Worm (Caenorhabditis elegans) whole organism, L4 larva: ENCODE measurements around the gene ceh-43.

Experiments
- D1046.2 ChIP-seq: fragments of 200-800 bp; sonication (Bioruptor generic); IDR thresholded peaks from 2 replicates; pipeline ENCODE4 v1.3.6; 2022; ENCODE audit warnings: missing genetic modification characterization, missing compliant biosample characterization
- F10B5.3 ChIP-seq: sonication (generic microtip); optimal IDR thresholded peaks from 2 replicates; lab custom pipeline; 2016; ENCODE audit warnings: mild to moderate bottlenecking, missing genetic modification characterization, missing compliant biosample characterization
- F37D6.2 ChIP-seq: sonication (generic microtip); optimal IDR thresholded peaks from 2 replicates; lab custom pipeline; 2016; ENCODE audit warnings: mild to moderate bottlenecking, missing genetic modification characterization, missing compliant biosample characterization
- F44E2.7 ChIP-seq: fragments of 200-800 bp; sonication (Bioruptor generic); IDR thresholded peaks from 2 replicates; pipeline ENCODE4 v2.1.2; 2022; ENCODE audit warnings: missing genetic modification characterization, missing compliant biosample characterization
- F49E8.2 ChIP-seq: sonication (generic microtip); optimal IDR thresholded peaks from 2 replicates; lab custom pipeline; 2016; ENCODE audit warnings: missing compliant biosample characterization, mild to moderate bottlenecking, missing genetic modification characterization, borderline replicate concordance
- T20F7.1 ChIP-seq: fragments of 200-800 bp; sonication (Bioruptor generic); optimal IDR thresholded peaks from 2 replicates; lab custom pipeline; 2018; ENCODE audit warnings: mild to moderate bottlenecking, missing genetic modification characterization, missing compliant biosample characterization
- T26A8.4 ChIP-seq: fragments of 200-800 bp; sonication (Bioruptor generic); IDR thresholded peaks from 2 replicates; pipeline ENCODE4 v1.3.6; 2022; ENCODE audit warnings: missing genetic modification characterization, missing compliant biosample characterization
- Y105C5A.15 ChIP-seq: fragments of 200-800 bp; sonication (Bioruptor generic); IDR thresholded peaks from 2 replicates; pipeline ENCODE4 v1.3.6; 2022; ENCODE audit warnings: missing genetic modification characterization, missing compliant biosample characterization
- Y48G9A.11 ChIP-seq: fragments of 200-800 bp; sonication (Bioruptor generic); IDR thresholded peaks from 2 replicates; pipeline ENCODE4 v1.3.6; 2022; ENCODE audit warnings: missing genetic modification reagents, missing genetic modification characterization, missing compliant biosample characterization
- Y5F2A.4 ChIP-seq: fragments of 200-800 bp; sonication (Bioruptor generic); optimal IDR thresholded peaks from 2 replicates; lab custom pipeline; 2018; ENCODE audit warnings: mild to moderate bottlenecking, missing genetic modification characterization, missing compliant biosample characterization
- ZK337.2 ChIP-seq: fragments of 200-800 bp; sonication (Bioruptor generic); IDR thresholded peaks from 2 replicates; pipeline ENCODE4 v1.3.6; 2022; ENCODE audit warnings: missing genetic modification reagents, missing genetic modification characterization, missing compliant biosample characterization
- arid-1 ChIP-seq: fragments of 200-800 bp; sonication (Bioruptor generic); conservative IDR thresholded peaks from 2 replicates; pipeline ENCODE4 v1.3.6; 2022; ENCODE audit warnings: missing genetic modification reagents, missing genetic modification characterization, missing compliant biosample characterization
- ces-1 ChIP-seq: fragments of 150-350 bp; sonication (generic microtip); optimal IDR thresholded peaks from 4 replicates; lab custom pipeline; 2014; ENCODE audit warnings: missing biosample characterization, missing genetic modification reagents, missing genetic modification characterization
- daf-12 ChIP-seq: fragments of 150-350 bp; optimal IDR thresholded peaks from 2 replicates; lab custom pipeline; 2014; ENCODE audit warnings: missing biosample characterization, missing genetic modification reagents, missing genetic modification characterization
- daf-19 ChIP-seq: fragments of 200-800 bp; sonication (Bioruptor generic); conservative IDR thresholded peaks from 2 replicates; pipeline ENCODE4 v1.3.6; 2022; ENCODE audit warnings: missing genetic modification characterization, missing compliant biosample characterization
- daf-8 ChIP-seq: fragments of 200-800 bp; sonication (Bioruptor generic); IDR thresholded peaks from 2 replicates; pipeline ENCODE4 v1.3.6; 2022; ENCODE audit warnings: missing genetic modification characterization, missing compliant biosample characterization
- dmd-6 ChIP-seq: fragments of 200-800 bp; sonication (Bioruptor generic); IDR thresholded peaks from 2 replicates; pipeline ENCODE4 v1.3.6; 2022; ENCODE audit warnings: missing genetic modification reagents, missing genetic modification characterization, missing compliant biosample characterization
- dmd-8 ChIP-seq: fragments of 200-800 bp; sonication (Bioruptor generic); IDR thresholded peaks from 2 replicates; pipeline ENCODE4 v1.3.6; 2022; ENCODE audit warnings: missing genetic modification characterization, missing compliant biosample characterization
- dmd-9 ChIP-seq: fragments of 200-800 bp; sonication (Bioruptor generic); IDR thresholded peaks from 2 replicates; pipeline ENCODE4 v1.3.6; 2022; ENCODE audit warnings: missing genetic modification reagents, missing genetic modification characterization, missing compliant biosample characterization
- dpl-1 ChIP-seq: fragments of 150-350 bp; optimal IDR thresholded peaks from 2 replicates; lab custom pipeline; 2014; ENCODE audit warnings: missing biosample characterization, missing genetic modification reagents, missing genetic modification characterization
- duxl-1 ChIP-seq: sonication (generic microtip); optimal IDR thresholded peaks from 2 replicates; lab custom pipeline; 2016; ENCODE audit warnings: mild to moderate bottlenecking, missing genetic modification characterization, moderate library complexity, missing compliant biosample characterization; ENCODE audit not compliant: poor library complexity
- egl-27 ChIP-seq: sonication (generic microtip); optimal IDR thresholded peaks from 3 replicates; lab custom pipeline; 2017; ENCODE audit warnings: missing biosample characterization, missing genetic modification reagents, missing genetic modification characterization
- egl-43 ChIP-seq: fragments of 200-800 bp; sonication (Bioruptor generic); IDR thresholded peaks from 2 replicates; pipeline ENCODE4 v1.3.6; 2022; ENCODE audit warnings: missing genetic modification reagents, missing genetic modification characterization, missing compliant biosample characterization
- gei-8 ChIP-seq: fragments of 200-800 bp; sonication (Bioruptor generic); optimal IDR thresholded peaks from 2 replicates; lab custom pipeline; 2018; ENCODE audit warnings: mild to moderate bottlenecking, missing genetic modification characterization, missing compliant biosample characterization
- hlh-11 ChIP-seq: fragments of 200-800 bp; sonication (Bioruptor generic); optimal IDR thresholded peaks from 2 replicates; lab custom pipeline; 2018; ENCODE audit warnings: mild to moderate bottlenecking, missing genetic modification characterization, missing compliant biosample characterization
- lim-7 ChIP-seq: fragments of 200-800 bp; sonication (Bioruptor generic); IDR thresholded peaks from 2 replicates; pipeline ENCODE4 v1.3.6; 2022; ENCODE audit warnings: missing genetic modification characterization, missing compliant biosample characterization
- lin-13 ChIP-seq: fragments of 150-350 bp; optimal IDR thresholded peaks from 2 replicates; lab custom pipeline; 2014; ENCODE audit warnings: missing biosample characterization, missing genetic modification reagents, missing genetic modification characterization
- mdt-29 ChIP-seq: fragments of 200-800 bp; sonication (Bioruptor generic); IDR thresholded peaks from 2 replicates; pipeline ENCODE4 v1.3.6; 2022; ENCODE audit warnings: missing genetic modification reagents, missing genetic modification characterization, missing compliant biosample characterization
- mep-1 ChIP-seq: fragments of 150-350 bp; sonication (generic microtip); optimal IDR thresholded peaks from 3 replicates; lab custom pipeline; 2014; ENCODE audit warnings: missing biosample characterization, missing genetic modification characterization
- nhr-10 ChIP-seq: fragments of 150-350 bp; optimal IDR thresholded peaks from 2 replicates; lab custom pipeline; 2014; ENCODE audit warnings: missing biosample characterization, missing genetic modification characterization
- nhr-102 ChIP-seq: sonication (generic microtip); optimal IDR thresholded peaks from 2 replicates; lab custom pipeline; 2016; ENCODE audit warnings: mild to moderate bottlenecking, missing genetic modification characterization, moderate library complexity, missing compliant biosample characterization
- nhr-111 ChIP-seq: fragments of 200-800 bp; sonication (Bioruptor generic); optimal IDR thresholded peaks from 2 replicates; lab custom pipeline; 2018; ENCODE audit warnings: mild to moderate bottlenecking, missing genetic modification characterization, missing compliant biosample characterization
- nhr-28 ChIP-seq: fragments of 150-350 bp; optimal IDR thresholded peaks from 2 replicates; lab custom pipeline; 2014; ENCODE audit warnings: missing biosample characterization, missing genetic modification characterization
- nhr-42 ChIP-seq: fragments of 200-800 bp; sonication (Bioruptor generic); IDR thresholded peaks from 2 replicates; pipeline ENCODE4 v1.3.6; 2022; ENCODE audit warnings: missing genetic modification characterization, missing compliant biosample characterization
- nhr-6 ChIP-seq: fragments of 150-350 bp; optimal IDR thresholded peaks from 2 replicates; lab custom pipeline; 2014; ENCODE audit warnings: missing biosample characterization, missing genetic modification characterization
- pha-4 ChIP-seq, 2 experiments: fragments of 150-350 bp in 1 of 2; fragments of 200-800 bp in 1 of 2; sonication (Bioruptor generic) in 1 of 2; IDR thresholded peaks in 1 of 2; optimal IDR thresholded peaks in 1 of 2; 2 replicates each; pipeline versions ENCODE4 v1.3.6 to Lab custom; 2014 to 2022; ENCODE audit warnings: missing genetic modification characterization in 2 of 2, missing genetic modification reagents in 2 of 2, missing biosample characterization in 1 of 2, missing compliant biosample characterization in 1 of 2
- rbr-2 ChIP-seq: sonication (generic microtip); optimal IDR thresholded peaks from 2 replicates; lab custom pipeline; 2016; ENCODE audit warnings: missing genotype, missing genetic modification characterization, missing compliant biosample characterization
- saeg-2 ChIP-seq: fragments of 200-800 bp; sonication (Bioruptor generic); IDR thresholded peaks from 2 replicates; pipeline ENCODE4 v1.3.6; 2022; ENCODE audit warnings: missing genetic modification reagents, missing genetic modification characterization, missing compliant biosample characterization
- sdz-12 ChIP-seq: fragments of 200-800 bp; sonication (Bioruptor generic); optimal IDR thresholded peaks from 2 replicates; lab custom pipeline; 2018; ENCODE audit warnings: mild to moderate bottlenecking, missing genetic modification characterization, missing compliant biosample characterization
- set-16 ChIP-seq: fragments of 200-800 bp; sonication (Bioruptor generic); IDR thresholded peaks from 2 replicates; pipeline ENCODE4 v1.3.6; 2022; ENCODE audit warnings: missing genetic modification reagents, missing genetic modification characterization, missing compliant biosample characterization
- skn-1 ChIP-seq: fragments of 150-350 bp; optimal IDR thresholded peaks from 2 replicates; lab custom pipeline; 2014; ENCODE audit warnings: missing biosample characterization, missing genetic modification characterization
- snpc-1.2 ChIP-seq: fragments of 200-800 bp; sonication (Bioruptor generic); IDR thresholded peaks from 2 replicates; pipeline ENCODE4 v1.3.6; 2022; ENCODE audit warnings: missing genetic modification reagents, missing genetic modification characterization, missing compliant biosample characterization
- snpc-4 ChIP-seq: fragments of 150-350 bp; optimal IDR thresholded peaks from 2 replicates; lab custom pipeline; 2014; ENCODE audit warnings: missing biosample characterization, missing genetic modification characterization
- spr-1 ChIP-seq: sonication (generic microtip); optimal IDR thresholded peaks from 2 replicates; lab custom pipeline; 2016; ENCODE audit warnings: mild to moderate bottlenecking, missing genetic modification characterization, missing compliant biosample characterization
- spr-3 ChIP-seq: fragments of 200-800 bp; sonication (Bioruptor generic); optimal IDR thresholded peaks from 2 replicates; lab custom pipeline; 2018; ENCODE audit warnings: mild to moderate bottlenecking, missing genetic modification characterization, missing compliant biosample characterization
- tra-1 ChIP-seq: fragments of 200-800 bp; sonication (Bioruptor generic); IDR thresholded peaks from 2 replicates; pipeline ENCODE4 v1.3.6; 2022; ENCODE audit warnings: missing genetic modification reagents, missing genetic modification characterization, missing compliant biosample characterization
- unc-130 ChIP-seq: sonication (generic microtip); optimal IDR thresholded peaks from 2 replicates; lab custom pipeline; 2016; ENCODE audit warnings: missing genetic modification reagents, missing genetic modification characterization, missing compliant biosample characterization
- unc-62 ChIP-seq, 3 experiments: fragments of 150-350 bp in 1 of 3; sonication (generic microtip); optimal IDR thresholded peaks in 2 of 3; peaks in 1 of 3; 1 replicate in 1 of 3; 2 replicates in 2 of 3; lab custom pipeline; 2014 to 2017; ENCODE audit warnings: missing biosample characterization in 3 of 3, missing genetic modification characterization in 3 of 3, missing genetic modification reagents in 3 of 3, missing genotype in 1 of 3
- zfp-3 ChIP-seq: fragments of 200-800 bp; sonication (Bioruptor generic); conservative IDR thresholded peaks from 2 replicates; pipeline ENCODE4 v1.3.6; 2022; ENCODE audit warnings: missing genetic modification reagents, missing genetic modification characterization, missing compliant biosample characterization
- ztf-7 ChIP-seq: fragments of 150-350 bp; optimal IDR thresholded peaks from 2 replicates; lab custom pipeline; 2014; ENCODE audit warnings: missing biosample characterization, missing genetic modification characterization

Gene ceh-43

ce11 chrIII:4470793-4471192 is 21.1 kb upstream of the ceh-43 start (continued):
- TF ChIP-seq pha-4 (GFP tag; IDR thresholded peaks at IDR 0.05; lab: Robert Waterston, UW) (peak; percentile 75), pha-4 (tag; optimal IDR thresholded peaks at IDR 0.05; lab: Kevin White, UChicago) (no peak), F37D6.2 (tag; lab: Kevin White, UChicago) (peak; percentile 41), lin-13 (GFP tag; lab: Kevin White, UChicago) (peak; percentile 64), spr-3 (GFP tag; lab: Kevin White, UChicago) (peak; percentile 84), F44E2.7 (peak; percentile 78; the same call in 1 of the 2 replicates), hlh-11 (tag; lab: Kevin White, UChicago) (peak; percentile 48), F10B5.3 (tag; lab: Kevin White, UChicago) (peak; percentile 45), zfp-3 (GFP tag; lab: Robert Waterston, UW) (peak; percentile 83), lim-7 (peak; percentile 84), nhr-42 (GFP tag; lab: Robert Waterston, UW) (peak; percentile 78), set-16 (GFP tag; lab: Robert Waterston, UW) (no peak), nhr-102 (tag; lab: Kevin White, UChicago) (peak; percentile 90), duxl-1 (tag; lab: Kevin White, UChicago) (peak; percentile 86), sdz-12 (GFP tag; lab: Kevin White, UChicago) (peak; percentile 53), egl-43 (GFP tag; lab: Robert Waterston, UW) (peak; percentile 91), dmd-6 (peak; percentile 54), unc-62 (GFP tag; optimal IDR thresholded peaks at IDR 0.05 in 1 of 2; lab: Kevin White, UChicago) (peak in 1 of 2 experiments; percentile 88), unc-62 (tag; optimal IDR thresholded peaks at IDR 0.05; lab: Kevin White, UChicago) (no peak), daf-19 (GFP tag; lab: Robert Waterston, UW) (peak; percentile 73), arid-1 (GFP tag; lab: Robert Waterston, UW) (peak; percentile 88), D1046.2 (GFP tag; lab: Robert Waterston, UW) (peak; percentile 78), skn-1 (no peak), mep-1 (peak; percentile 75), nhr-111 (GFP tag; lab: Kevin White, UChicago) (peak; percentile 67), snpc-4 (tag; lab: Kevin White, UChicago) (no peak), egl-27 (tag; lab: Kevin White, UChicago) (no peak), ztf-7 (tag; lab: Kevin White, UChicago) (peak; percentile 64), ZK337.2 (GFP tag; lab: Robert Waterston, UW) (no peak), saeg-2 (GFP tag; lab: Robert Waterston, UW) (peak; percentile 48; the same call in 1 of the 2 replicates), nhr-28 (tag; lab: Kevin White, UChicago) (peak; percentile 9), daf-12 (no peak), nhr-10 (tag; lab: Kevin White, UChicago) (no peak), tra-1 (GFP tag; lab: Robert Waterston, UW) (peak; percentile 77), ces-1 (GFP tag; lab: Kevin White, UChicago) (no peak), nhr-6 (tag; lab: Kevin White, UChicago) (no peak), Y48G9A.11 (GFP tag; lab: Robert Waterston, UW) (peak; percentile 49), rbr-2 (tag; lab: Kevin White, UChicago) (peak; percentile 57), mdt-29 (GFP tag; lab: Robert Waterston, UW) (peak; percentile 81), T20F7.1 (GFP tag; lab: Kevin White, UChicago) (no peak), unc-130 (GFP tag; lab: Kevin White, UChicago) (peak; percentile 45), F49E8.2 (tag; lab: Kevin White, UChicago) (peak; percentile 59), gei-8 (GFP tag; lab: Kevin White, UChicago) (peak; percentile 80), daf-8 (GFP tag; lab: Robert Waterston, UW) (no peak; the same call in 1 of the 2 replicates), dpl-1 (GFP tag; lab: Kevin White, UChicago) (peak; percentile 33), Y5F2A.4 (GFP tag; lab: Kevin White, UChicago) (peak; percentile 77), dmd-9 (GFP tag; lab: Robert Waterston, UW) (peak; percentile 65; the same call in 1 of the 2 replicates), Y105C5A.15 (GFP tag; lab: Robert Waterston, UW) (peak; percentile 85), T26A8.4 (GFP tag; lab: Robert Waterston, UW) (peak; percentile 87), dmd-8 (GFP tag; lab: Robert Waterston, UW) (peak; percentile 86), snpc-1.2 (peak; percentile 74), spr-1 (tag; lab: Kevin White, UChicago) (peak; percentile 82)
